Fruit fly (Drosophila melanogaster): Measurements from ENCODE around the gene gry.

Gene gry

dm6 chr3L:3198447-3199402 lies at the start of gene gry, which contains the start of gene CG32276:
TSS of gene gry (plus strand) at chr3L:3199090.
TSS of gene CG32276 (minus strand) at chr3L:3199047.
- TF ChIP-seq CG8478 (optimal IDR thresholded peaks at IDR 0.05) = no peak
- no peak for TF ChIP-seq CTCF (optimal IDR thresholded peaks at IDR 0.05)

dm6 chr3L:3150376-3150775 lies 48.5 kb upstream of the gry start:
- TF ChIP-seq CTCF (optimal IDR thresholded peaks at IDR 0.05) (no peak), CG8478 (optimal IDR thresholded peaks at IDR 0.05) (no peak)

dm6 chr3L:3157651-3158050 lies 41.2 kb upstream of the gry start:
- TF ChIP-seq CTCF (optimal IDR thresholded peaks at IDR 0.05) = peak; percentile 50 to 59
- TF ChIP-seq CG8478 (optimal IDR thresholded peaks at IDR 0.05) = no peak

dm6 chr3L:3159309-3160194 lies 39.3 kb upstream of the gry start, which contains the start of the genes ND-30 and CG15812:
TSS of gene ND-30 (minus strand) at chr3L:3159578.
TSS of gene CG15812 (plus strand) at chr3L:3159991.
- TF ChIP-seq CTCF (optimal IDR thresholded peaks at IDR 0.05) (no peak), CG8478 (optimal IDR thresholded peaks at IDR 0.05) (no peak)

dm6 chr3L:3161968-3162367 lies 36.9 kb upstream of the gry start, which contains the start of gene rasp:
TSS of gene rasp (plus strand) at chr3L:3162180.
- TF ChIP-seq CG8478 (optimal IDR thresholded peaks at IDR 0.05) = no peak
- no peak for TF ChIP-seq CTCF (optimal IDR thresholded peaks at IDR 0.05)

dm6 chr3L:3162584-3162983 lies 36.3 kb upstream of the gry start:
- TF ChIP-seq CG8478 (optimal IDR thresholded peaks at IDR 0.05) = no peak
- no peak for TF ChIP-seq CTCF (optimal IDR thresholded peaks at IDR 0.05)

dm6 chr3L:3164951-3165350 lies 33.9 kb upstream of the gry start, which contains the start of gene CG32280:
TSS of gene CG32280 (plus strand) at chr3L:3165181.
- TF ChIP-seq CG8478 (optimal IDR thresholded peaks at IDR 0.05) = no peak
- no peak for TF ChIP-seq CTCF (optimal IDR thresholded peaks at IDR 0.05)

- TF ChIP-seq CG8478 (optimal IDR thresholded peaks at IDR 0.05) (no peak), CTCF (optimal IDR thresholded peaks at IDR 0.05) (no peak)
Measured at dm6 chr3L:3165399-3165798, 33.5 kb upstream of the gry start.

dm6 chr3L:3166200-3166695 lies 32.6 kb upstream of the gry start, which contains the start of gene Asciz:
TSS of gene Asciz (minus strand) at chr3L:3166250.
- no peak for TF ChIP-seq CG8478 (optimal IDR thresholded peaks at IDR 0.05)
- no peak for TF ChIP-seq CTCF (optimal IDR thresholded peaks at IDR 0.05)

dm6 chr3L:3169107-3169506 lies 29.8 kb upstream of the gry start, which contains the start of the genes CG32278 and CG32281:
TSS of gene CG32278 (plus strand) at chr3L:3169286.
TSS of gene CG32281 (plus strand) at chr3L:3169375.
- TF ChIP-seq CG8478 (optimal IDR thresholded peaks at IDR 0.05) (no peak), CTCF (optimal IDR thresholded peaks at IDR 0.05) (no peak)

- TF ChIP-seq CG8478 (optimal IDR thresholded peaks at IDR 0.05) (no peak), CTCF (optimal IDR thresholded peaks at IDR 0.05) (no peak)
Measured at dm6 chr3L:3172445-3172844, 26.4 kb upstream of the gry start, which contains the start of gene CG14963. TSS of gene CG14963 (minus strand) at chr3L:3172545.

dm6 chr3L:3177872-3178271 lies 21.0 kb upstream of the gry start:
- no peak for TF ChIP-seq CTCF (optimal IDR thresholded peaks at IDR 0.05)
- TF ChIP-seq CG8478 (optimal IDR thresholded peaks at IDR 0.05) = no peak

dm6 chr3L:3178530-3179096 lies 20.3 kb upstream of the gry start, which contains the start of the genes MnM and Girdin:
TSS of gene MnM (minus strand) at chr3L:3178580.
TSS of gene Girdin (plus strand) at chr3L:3178930.
- no peak for TF ChIP-seq CG8478 (optimal IDR thresholded peaks at IDR 0.05)
- peak in 1 of 2 experiments; percentile 46 for TF ChIP-seq CTCF (optimal IDR thresholded peaks at IDR 0.05)

dm6 chr3L:3179474-3179873 lies 19.4 kb upstream of the gry start:
- TF ChIP-seq CTCF (optimal IDR thresholded peaks at IDR 0.05) (no peak), CG8478 (optimal IDR thresholded peaks at IDR 0.05) (no peak)
